Worm (Caenorhabditis elegans): ENCODE measurements around the gene cyb-3.

Gene cyb-3

ce11 chrV:15354648-15355047 is 40.8 kb upstream of the cyb-3 start, which contains the start of gene C29F3.7 (continued):
- no peak for TF ChIP-seq dmd-9 (GFP tag; IDR thresholded peaks at IDR 0.05)
- TF ChIP-seq rbr-2 (tag; optimal IDR thresholded peaks at IDR 0.05) = no peak
- no peak for TF ChIP-seq attf-4 (tag; optimal IDR thresholded peaks at IDR 0.05)
- TF ChIP-seq arid-1 (GFP tag; conservative IDR thresholded peaks at IDR 0.05) = no peak
- TF ChIP-seq ama-1 (optimal IDR thresholded peaks at IDR 0.05) = no peak
- peak; percentile 99 for TF ChIP-seq dmd-6 (GFP tag; IDR thresholded peaks at IDR 0.05)
- TF ChIP-seq hlh-30 (tag; optimal IDR thresholded peaks at IDR 0.05; ENCODE audit: insufficient read depth) = no peak
- TF ChIP-seq unc-130 (GFP tag; optimal IDR thresholded peaks at IDR 0.05) = no peak
- TF ChIP-seq dve-1 (tag; optimal IDR thresholded peaks at IDR 0.05; ENCODE audit: insufficient read depth) = peak; percentile 95
- TF ChIP-seq sdz-12 (GFP tag; optimal IDR thresholded peaks at IDR 0.05) = no peak
- peak; percentile 90 for TF ChIP-seq nhr-6 (tag; optimal IDR thresholded peaks at IDR 0.05)
- peak; percentile 98 for TF ChIP-seq nhr-28 (tag; optimal IDR thresholded peaks at IDR 0.05)
- no peak for TF ChIP-seq mes-2 (tag; optimal IDR thresholded peaks at IDR 0.05; ENCODE audit: poor library complexity, severe bottlenecking)
- no peak for TF ChIP-seq ceh-44 (GFP tag; IDR thresholded peaks at IDR 0.05)

- TF ChIP-seq nhr-28 (tag; optimal IDR thresholded peaks at IDR 0.05) = peak; percentile 14
These were observed 34.1 kb upstream of the cyb-3 start, which contains the start of gene ech-1.1 for ce11 chrV:15361412-15361811. ech-1.1 (minus strand) TSS chrV:15361512.

ce11 chrV:15367770-15368169 is 27.7 kb upstream of the cyb-3 start:
- TF ChIP-seq nhr-28 (tag; optimal IDR thresholded peaks at IDR 0.05) (no peak), unc-62 (GFP tag; optimal IDR thresholded peaks at IDR 0.05 in 1 of 2) (peak in 1 of 2 experiments; percentile 95), unc-62 (tag; optimal IDR thresholded peaks at IDR 0.05) (no peak)

ce11 chrV:15369707-15370106 is 25.8 kb upstream of the cyb-3 start, which contains the start of gene nhr-269:
nhr-269 (minus strand) TSS chrV:15369807.
- no peak for TF ChIP-seq set-16 (GFP tag; IDR thresholded peaks at IDR 0.05)
- TF ChIP-seq nhr-102 (tag; optimal IDR thresholded peaks at IDR 0.05) = no peak
- TF ChIP-seq lin-1 (GFP tag; IDR thresholded peaks at IDR 0.05) = no peak
- TF ChIP-seq nhr-11 (tag; optimal IDR thresholded peaks at IDR 0.05) = no peak
- no peak for TF ChIP-seq Y48G9A.11 (GFP tag; IDR thresholded peaks at IDR 0.05)
- no peak for TF ChIP-seq snpc-4 (tag; optimal IDR thresholded peaks at IDR 0.05)
- TF ChIP-seq zfp-3 (GFP tag; conservative IDR thresholded peaks at IDR 0.05) = no peak
- no peak for TF ChIP-seq dmd-9 (GFP tag; IDR thresholded peaks at IDR 0.05)
- TF ChIP-seq nhr-237 (tag; optimal IDR thresholded peaks at IDR 0.05) = no peak
- TF ChIP-seq lin-29 (GFP tag; IDR thresholded peaks at IDR 0.05) = no peak
- no peak for TF ChIP-seq nhr-41 (GFP tag; IDR thresholded peaks at IDR 0.05)
- TF ChIP-seq lim-7 (GFP tag; IDR thresholded peaks at IDR 0.05) = no peak
- TF ChIP-seq nhr-42 (GFP tag; IDR thresholded peaks at IDR 0.05) = no peak
- TF ChIP-seq Y5F2A.4 (GFP tag; optimal IDR thresholded peaks at IDR 0.05) = no peak
- no peak for TF ChIP-seq php-3 (GFP tag; IDR thresholded peaks at IDR 0.05)
- no peak for TF ChIP-seq duxl-1 (tag; optimal IDR thresholded peaks at IDR 0.05; ENCODE audit: poor library complexity)
- TF ChIP-seq F26F4.8 (GFP tag; conservative IDR thresholded peaks at IDR 0.05) = no peak
- TF ChIP-seq nhr-48 (tag; optimal IDR thresholded peaks at IDR 0.05) = no peak
- TF ChIP-seq pha-4 (GFP tag; IDR thresholded peaks at IDR 0.05) = no peak
- no peak for TF ChIP-seq pha-4 (tag; optimal IDR thresholded peaks at IDR 0.05)
- TF ChIP-seq mxl-3 (GFP tag; optimal IDR thresholded peaks at IDR 0.05) = no peak
